Fruit fly (Drosophila melanogaster) whole organism, adult: Measurements from ENCODE around the gene Zir.

Experiments used
- CG11617 ChIP-seq: fragments of 200-800 bp; sonication (Bioruptor generic); optimal IDR thresholded peaks from 2 replicates; lab custom pipeline; 2017; ENCODE audit warnings: mild to moderate bottlenecking, missing biosample characterization, missing genetic modification reagents, missing genetic modification characterization
- CG5204 ChIP-seq: fragments of 200-800 bp; sonication (Bioruptor generic); optimal IDR thresholded peaks from 2 replicates; lab custom pipeline; 2016; ENCODE audit warnings: missing biosample characterization, missing genetic modification characterization
- CG7045 ChIP-seq: fragments of 200-800 bp; sonication (Bioruptor generic); optimal IDR thresholded peaks from 2 replicates; lab custom pipeline; 2017; ENCODE audit warnings: missing biosample characterization, mild to moderate bottlenecking, missing genetic modification characterization
- Crg-1 ChIP-seq: fragments of 200-800 bp; sonication (Bioruptor generic); optimal IDR thresholded peaks from 2 replicates; lab custom pipeline; 2016; ENCODE audit warnings: missing biosample characterization, missing genetic modification characterization
- bab1 ChIP-seq: fragments of 200-800 bp; sonication (Bioruptor generic); optimal IDR thresholded peaks from 3 replicates; lab custom pipeline; 2019; ENCODE audit warnings: missing biosample characterization, mild to moderate bottlenecking, missing genetic modification characterization, moderate library complexity
- cnc ChIP-seq, 2 experiments: fragments of >200 bp; optimal IDR thresholded peaks; 2 replicates each; lab custom pipeline; 2017

DNA sequence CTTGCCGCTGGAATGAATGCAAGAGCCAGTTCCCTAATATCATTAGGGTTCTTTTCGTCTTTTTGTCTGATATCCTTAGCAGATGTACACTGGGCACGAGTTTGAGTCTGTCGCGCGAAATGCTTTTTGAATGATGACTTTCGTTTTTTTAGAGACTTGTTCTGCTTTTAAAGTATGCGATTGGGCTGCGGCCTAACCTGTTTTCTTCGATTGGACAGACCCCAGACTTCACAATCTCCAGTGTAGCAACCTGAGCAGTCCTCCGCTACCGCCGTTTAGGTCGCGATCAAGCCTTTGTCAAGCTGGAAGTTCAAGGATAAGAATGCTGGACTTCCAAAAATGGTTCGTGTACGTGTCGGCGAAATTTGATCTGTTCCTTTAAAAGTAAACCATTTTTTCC is 6.0 kb upstream of the Zir start:
- TF ChIP-seq CG5204 (GFP tag; lab: Kevin White, UChicago) (no peak), Crg-1 (GFP tag; lab: Kevin White, UChicago) (no peak), bab1 (GFP tag; lab: Kevin White, UChicago) (no peak), CG7045 (no peak), CG11617 (GFP tag; lab: Kevin White, UChicago) (no peak), cnc (optimal IDR thresholded peaks at IDR 0.05; lab: Kevin White, UChicago) (no peak)
